Worm (Caenorhabditis elegans): ENCODE measurements around the gene T22D1.5.

Gene T22D1.5

DNA sequence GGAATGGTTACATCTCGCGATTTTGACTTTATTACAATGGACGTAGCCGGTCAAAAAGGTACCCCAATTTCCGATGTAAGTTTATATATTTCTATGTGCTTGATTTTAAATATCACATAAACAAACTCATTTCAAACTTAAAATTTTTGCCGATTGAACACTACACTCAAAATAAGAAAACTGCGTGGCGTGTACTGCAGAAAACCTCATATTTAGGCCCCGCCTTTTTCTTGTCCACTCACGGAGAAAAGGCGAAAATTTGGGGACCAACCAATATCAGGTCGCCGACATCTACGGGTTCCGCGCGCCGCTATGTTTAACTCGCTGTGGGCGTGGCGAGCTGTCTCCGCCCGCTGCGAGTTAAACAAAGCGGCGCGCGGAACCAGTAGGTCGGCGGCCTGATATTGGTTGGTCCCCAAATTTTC, 10.4 kb downstream of the T22D1.5 start:
- TF ChIP-seq set-16 (GFP tag; IDR thresholded peaks at IDR 0.05) (peak; percentile 40), vab-7 (GFP tag; IDR thresholded peaks at IDR 0.05) (0 out of 2 replicates have a peak, but pooled peaks have one; percentile 31), arid-1 (GFP tag; conservative IDR thresholded peaks at IDR 0.05) (0 out of 2 replicates have a peak, but pooled peaks have one; percentile 21), snpc-1.2 (GFP tag; IDR thresholded peaks at IDR 0.05) (peak; percentile 88), ctbp-1 (GFP tag; IDR thresholded peaks at IDR 0.05) (peak; percentile 47; the same call in 1 of the 2 replicates), F49E8.2 (tag; optimal IDR thresholded peaks at IDR 0.05; ENCODE audit: borderline replicate concordance) (peak; percentile 21), lin-38 (GFP tag; IDR thresholded peaks at IDR 0.05) (peak; percentile 56)

- TF ChIP-seq sdz-12 (GFP tag; optimal IDR thresholded peaks at IDR 0.05): no peak
- TF ChIP-seq ama-1 (optimal IDR thresholded peaks at IDR 0.05): no peak
- 0 out of 2 replicates have a peak, but pooled peaks have one; percentile 24 for TF ChIP-seq lin-38 (GFP tag; IDR thresholded peaks at IDR 0.05)
- TF ChIP-seq lin-13 (GFP tag; optimal IDR thresholded peaks at IDR 0.05): no peak
Observed at ce11 chrIV:6916831-6917230, 13.1 kb downstream of the T22D1.5 start.

DNA sequence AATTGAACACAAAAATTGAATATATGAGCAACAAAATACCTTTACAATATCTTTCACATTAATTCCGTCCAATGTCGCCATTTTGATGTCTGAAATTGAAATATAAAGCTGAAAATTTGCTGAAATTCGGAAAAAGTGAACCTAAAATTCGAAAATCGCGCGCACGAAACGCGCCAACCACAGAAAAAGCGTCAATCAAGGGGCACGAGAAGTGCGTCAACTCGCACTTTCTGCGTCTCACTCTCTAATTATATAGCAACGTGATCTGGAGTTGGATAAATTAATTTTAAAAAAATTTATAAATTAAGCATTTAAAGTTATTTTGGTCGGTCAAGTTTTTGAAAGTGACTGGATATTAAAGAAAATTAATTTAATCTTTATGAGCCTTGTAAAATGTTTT, 15.6 kb downstream of the T22D1.5 start, which contains the start of gene ruvb-2:
TSS of gene ruvb-2 (minus strand) at position 89 of the 400 bp plus-strand sequence.
- TF ChIP-seq attf-4 (tag; optimal IDR thresholded peaks at IDR 0.05): no peak
- TF ChIP-seq lsy-2 (tag; optimal IDR thresholded peaks at IDR 0.05): peak; percentile 6 to 93
- peak; percentile 32 for TF ChIP-seq lin-15B (tag; optimal IDR thresholded peaks at IDR 0.05)
- TF ChIP-seq lin-38 (GFP tag; IDR thresholded peaks at IDR 0.05): peak; percentile 84
- TF ChIP-seq hif-1 (tag; optimal IDR thresholded peaks at IDR 0.05): peak in 1 of 2 experiments; percentile 60
- TF ChIP-seq daf-8 (GFP tag; IDR thresholded peaks at IDR 0.05): no peak
- TF ChIP-seq unc-62 (GFP tag; optimal IDR thresholded peaks at IDR 0.05 in 1 of 2): peak in 1 of 2 experiments; percentile 91
- TF ChIP-seq unc-62 (tag; optimal IDR thresholded peaks at IDR 0.05): no peak
- TF ChIP-seq lin-13 (GFP tag; optimal IDR thresholded peaks at IDR 0.05): peak; percentile 65
- TF ChIP-seq dpl-1 (GFP tag; optimal IDR thresholded peaks at IDR 0.05): peak; percentile 92
- no peak for TF ChIP-seq lin-39 (tag; optimal IDR thresholded peaks at IDR 0.05)
- TF ChIP-seq daf-16 (GFP tag; optimal IDR thresholded peaks at IDR 0.05): peak in 1 of 2 experiments; percentile 14
- peak; percentile 48 for TF ChIP-seq daf-16 (tag; optimal IDR thresholded peaks at IDR 0.05)
- peak; percentile 59 for TF ChIP-seq spr-3 (GFP tag; optimal IDR thresholded peaks at IDR 0.05)
- TF ChIP-seq tra-1 (GFP tag; IDR thresholded peaks at IDR 0.05): peak; percentile 18; the same call in 1 of the 2 replicates
- TF ChIP-seq D1046.2 (GFP tag; IDR thresholded peaks at IDR 0.05): no peak
- TF ChIP-seq nhr-77 (tag; optimal IDR thresholded peaks at IDR 0.05): peak; percentile 77
- TF ChIP-seq snpc-1.2 (GFP tag; IDR thresholded peaks at IDR 0.05): peak; percentile 89
- no peak for TF ChIP-seq ceh-28 (tag; optimal IDR thresholded peaks at IDR 0.05)
- peak; percentile 46 for TF ChIP-seq fkh-10 (GFP tag; optimal IDR thresholded peaks at IDR 0.05)
- TF ChIP-seq zfp-2 (tag; optimal IDR thresholded peaks at IDR 0.05): peak; percentile 21
- TF ChIP-seq egl-27 (tag; optimal IDR thresholded peaks at IDR 0.05): no peak
- TF ChIP-seq mdl-1 (tag; optimal IDR thresholded peaks at IDR 0.05): peak in 1 of 2 experiments; percentile 80
- TF ChIP-seq hmg-1.1 (GFP tag; IDR thresholded peaks at IDR 0.05): peak; percentile 61
- peak; percentile 23 for TF ChIP-seq ceh-32 (tag; optimal IDR thresholded peaks at IDR 0.05; ENCODE audit: poor library complexity)
- no peak for TF ChIP-seq cey-2 (tag; optimal IDR thresholded peaks at IDR 0.05; ENCODE audit: borderline replicate concordance, insufficient read depth)
- TF ChIP-seq duxl-1 (tag; optimal IDR thresholded peaks at IDR 0.05; ENCODE audit: poor library complexity): peak; percentile 71
- peak; percentile 97 for TF ChIP-seq aha-1 (tag)
- TF ChIP-seq F44E2.7 (GFP tag; IDR thresholded peaks at IDR 0.05): no peak
- TF ChIP-seq F49E8.2 (tag; optimal IDR thresholded peaks at IDR 0.05; ENCODE audit: borderline replicate concordance): peak; percentile 26
- no peak for TF ChIP-seq nhr-41 (GFP tag; IDR thresholded peaks at IDR 0.05)
- TF ChIP-seq pha-4 (GFP tag; IDR thresholded peaks at IDR 0.05): no peak
- peak; percentile 60 for TF ChIP-seq pha-4 (tag; optimal IDR thresholded peaks at IDR 0.05)
- TF ChIP-seq rbr-2 (tag; optimal IDR thresholded peaks at IDR 0.05): peak; percentile 85
- TF ChIP-seq Y105C5A.15 (GFP tag; IDR thresholded peaks at IDR 0.05): no peak
- TF ChIP-seq ZK337.2 (GFP tag; IDR thresholded peaks at IDR 0.05): no peak
- TF ChIP-seq Y75B8A.6 (GFP tag; IDR thresholded peaks at IDR 0.05): no peak
- no peak for TF ChIP-seq ceh-82 (tag; optimal IDR thresholded peaks at IDR 0.05)
- TF ChIP-seq ctbp-1 (GFP tag; IDR thresholded peaks at IDR 0.05): peak; percentile 57; the same call in 1 of the 2 replicates
- peak; percentile 52; the same call in 1 of the 2 replicates for TF ChIP-seq arid-1 (GFP tag; conservative IDR thresholded peaks at IDR 0.05)
- TF ChIP-seq hlh-30 (tag; optimal IDR thresholded peaks at IDR 0.05; ENCODE audit: insufficient read depth): peak; percentile 92
- TF ChIP-seq zfp-3 (GFP tag; conservative IDR thresholded peaks at IDR 0.05): no peak
